Worm (Caenorhabditis elegans) whole organism, L2 larva: ENCODE data around the gene C04F6.9.

Experiments used
- blmp-1 ChIP-seq: sonication (generic microtip); optimal IDR thresholded peaks from 2 replicates; lab custom pipeline; 2017; ENCODE audit warnings: missing genetic modification characterization, mild to moderate bottlenecking, missing compliant biosample characterization, antibody characterized with exemption, moderate library complexity; ENCODE audit not compliant: insufficient read depth
- fos-1 ChIP-seq: fragments of 150-350 bp; optimal IDR thresholded peaks from 2 replicates; lab custom pipeline; 2014; ENCODE audit warnings: missing biosample characterization, missing genetic modification characterization
- mdl-1 ChIP-seq, 2 experiments: fragments of 150-350 bp in 1 of 2; sonication (generic microtip) in 1 of 2; optimal IDR thresholded peaks; 2 replicates each; lab custom pipeline; 2017; ENCODE audit warnings: missing biosample characterization in 2 of 2, missing genetic modification characterization in 2 of 2

DNA sequence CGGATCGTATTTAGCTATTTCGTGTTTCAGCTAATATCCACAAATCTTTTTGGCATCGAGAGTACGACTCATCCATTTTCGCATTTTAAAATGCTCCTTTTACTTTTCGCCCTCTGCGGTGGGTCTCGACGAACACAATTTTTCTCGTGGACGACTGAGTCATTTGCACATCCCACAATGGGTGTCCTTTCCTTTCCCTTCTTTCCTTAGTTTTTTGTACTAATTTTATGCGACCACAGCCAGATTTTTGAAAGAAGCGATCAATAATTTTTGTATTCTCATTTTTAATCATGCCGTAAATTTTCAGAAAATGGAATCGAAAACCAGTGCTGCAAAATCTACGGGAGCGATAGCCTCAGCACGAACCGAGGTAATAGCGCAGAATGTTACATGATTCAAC lies at the start of gene C04F6.9:
- TF ChIP-seq fos-1 (tag; lab: Kevin White, UChicago) (no peak), mdl-1 (tag; optimal IDR thresholded peaks at IDR 0.05; lab: Kevin White, UChicago) (no peak), blmp-1 (tag; lab: Kevin White, UChicago) (no peak)
